Worm (Caenorhabditis elegans) whole organism, midembryonic: ENCODE measurements around the gene srv-8.

Experiments
- cog-1 ChIP-seq: sonication (generic microtip); optimal IDR thresholded peaks from 2 replicates; lab custom pipeline; 2016; ENCODE audit warnings: missing genetic modification characterization, missing compliant biosample characterization
- klf-2 ChIP-seq: fragments of 200-800 bp; sonication (Bioruptor generic); conservative IDR thresholded peaks from 2 replicates; pipeline ENCODE4 v1.3.6; 2022; ENCODE audit warnings: missing genetic modification reagents, missing genetic modification characterization, missing compliant biosample characterization
- med-1 ChIP-seq: sonication (generic microtip); optimal IDR thresholded peaks from 2 replicates; lab custom pipeline; 2017; ENCODE audit warnings: missing genetic modification characterization, mild to moderate bottlenecking, missing compliant biosample characterization, antibody characterized with exemption, missing genetic modification reagents; ENCODE audit not compliant: insufficient read depth
- ref-1 ChIP-seq: fragments of 200-800 bp; sonication (Bioruptor generic); conservative IDR thresholded peaks from 2 replicates; pipeline ENCODE4 v1.3.6; 2022; ENCODE audit warnings: missing genetic modification reagents, missing genetic modification characterization, missing compliant biosample characterization
- tab-1 ChIP-seq: fragments of 200-800 bp; sonication (Bioruptor generic); IDR thresholded peaks from 2 replicates; pipeline ENCODE4 v1.3.6; 2022; ENCODE audit warnings: missing genetic modification characterization, missing compliant biosample characterization
- ztf-23 ChIP-seq: fragments of 200-800 bp; sonication (Bioruptor generic); IDR thresholded peaks from 2 replicates; pipeline ENCODE4 v1.3.6; 2022; ENCODE audit warnings: missing genetic modification reagents, missing genetic modification characterization, missing compliant biosample characterization

ce11 chrV:13389454-13389853 lies 31.1 kb downstream of the srv-8 start:
- no peak for TF ChIP-seq klf-2 (GFP tag; lab: Robert Waterston, UW)
- no peak for TF ChIP-seq ref-1 (GFP tag; lab: Robert Waterston, UW)
- no peak for TF ChIP-seq ztf-23
- TF ChIP-seq tab-1 (GFP tag; lab: Robert Waterston, UW), result no peak
- no peak for TF ChIP-seq cog-1 (tag; lab: Kevin White, UChicago)
- TF ChIP-seq med-1, result no peak
